Fruit fly (Drosophila melanogaster) whole organism, embryonic: ENCODE measurements around the gene Gad1.
A peak's percentile ranks its signal among the peaks of the same experiment; 100 is the strongest.

ENCODE experiments used
- ATbp ChIP-seq: fragments of 200-800 bp; sonication (Bioruptor generic); optimal IDR thresholded peaks from 2 replicates; lab custom pipeline; 2017; ENCODE audit warnings: missing biosample characterization, mild to moderate bottlenecking, missing genetic modification characterization, missing genetic modification reagents
- B-H1 ChIP-seq: fragments of 200-800 bp; sonication (Bioruptor generic); IDR thresholded peaks from 3 replicates; pipeline ENCODE4 v1.3.6; 2022; ENCODE audit warnings: missing biosample characterization, missing genetic modification characterization
- CG10543 ChIP-seq: fragments of 200-800 bp; sonication (Bioruptor generic); optimal IDR thresholded peaks from 3 replicates; lab custom pipeline; 2017; ENCODE audit warnings: missing biosample characterization, mild to moderate bottlenecking, missing genetic modification characterization, moderate library complexity
- CG10654 ChIP-seq: fragments of 200-800 bp; sonication (Bioruptor generic); optimal IDR thresholded peaks from 2 replicates; lab custom pipeline; 2016; ENCODE audit warnings: missing biosample characterization, missing genetic modification characterization
- CG10959 ChIP-seq: fragments of 200-800 bp; sonication (Bioruptor generic); IDR thresholded peaks from 2 replicates; pipeline ENCODE4 v1.3.6; 2022; ENCODE audit warnings: missing biosample characterization, missing genetic modification characterization
- CG11247 ChIP-seq: fragments of 200-800 bp; sonication (Bioruptor generic); IDR thresholded peaks from 2 replicates; pipeline ENCODE4 v1.3.6; 2022; ENCODE audit warnings: missing biosample characterization, missing genetic modification characterization
- CG11723 ChIP-seq: fragments of 200-800 bp; sonication (Bioruptor generic); optimal IDR thresholded peaks from 2 replicates; lab custom pipeline; 2017; ENCODE audit warnings: missing biosample characterization, mild to moderate bottlenecking, missing genetic modification characterization
- CG14860 ChIP-seq: fragments of 200-800 bp; sonication (Bioruptor generic); IDR thresholded peaks from 3 replicates; pipeline ENCODE4 v1.3.6; 2022; ENCODE audit warnings: missing biosample characterization, missing genetic modification characterization; ENCODE audit not compliant: partially characterized antibody
- CG17186 ChIP-seq: fragments of 200-800 bp; sonication (Bioruptor generic); optimal IDR thresholded peaks from 3 replicates; lab custom pipeline; 2017; ENCODE audit warnings: missing biosample characterization, missing genetic modification reagents, missing genetic modification characterization
- CG18764 ChIP-seq: fragments of 200-800 bp; sonication (Bioruptor generic); optimal IDR thresholded peaks from 3 replicates; lab custom pipeline; 2016; ENCODE audit warnings: missing biosample characterization, missing genetic modification characterization
- CG2875 ChIP-seq: fragments of 200-800 bp; sonication (Bioruptor generic); optimal IDR thresholded peaks from 2 replicates; lab custom pipeline; 2017; ENCODE audit warnings: missing biosample characterization, mild to moderate bottlenecking, missing genetic modification characterization, missing genetic modification reagents
- CG31365 ChIP-seq: fragments of 200-800 bp; sonication (Bioruptor generic); optimal IDR thresholded peaks from 2 replicates; lab custom pipeline; 2018; ENCODE audit warnings: missing biosample characterization, mild to moderate bottlenecking, missing genetic modification characterization
- CG3407 ChIP-seq: fragments of 200-800 bp; sonication (Bioruptor generic); optimal IDR thresholded peaks from 2 replicates; lab custom pipeline; 2018; ENCODE audit warnings: missing biosample characterization, mild to moderate bottlenecking, missing genetic modification characterization
- CG3995 ChIP-seq: fragments of 200-800 bp; sonication (Bioruptor generic); optimal IDR thresholded peaks from 3 replicates; lab custom pipeline; 2016; ENCODE audit warnings: missing biosample characterization, missing genetic modification characterization
- CG4282 ChIP-seq: fragments of 200-800 bp; sonication (Bioruptor generic); optimal IDR thresholded peaks from 2 replicates; lab custom pipeline; 2016; ENCODE audit warnings: missing biosample characterization, missing genetic modification characterization
- CG4424 ChIP-seq: fragments of 200-800 bp; sonication (Bioruptor generic); optimal IDR thresholded peaks from 3 replicates; lab custom pipeline; 2016; ENCODE audit warnings: missing biosample characterization, missing genetic modification characterization
- CG6791 ChIP-seq: fragments of 200-800 bp; sonication (Bioruptor generic); IDR thresholded peaks from 3 replicates; pipeline ENCODE4 v1.3.6; 2022; ENCODE audit warnings: missing biosample characterization, missing genetic modification characterization; ENCODE audit not compliant: partially characterized antibody
- CG7963 ChIP-seq: fragments of 200-800 bp; sonication (Bioruptor generic); IDR thresholded peaks from 3 replicates; pipeline ENCODE4 v1.3.6; 2022; ENCODE audit warnings: missing biosample characterization, missing genetic modification characterization; ENCODE audit not compliant: partially characterized antibody
- CG8089 ChIP-seq: fragments of 200-800 bp; sonication (Bioruptor generic); optimal IDR thresholded peaks from 3 replicates; lab custom pipeline; 2016; ENCODE audit warnings: missing biosample characterization, missing genetic modification characterization
- CG8359 ChIP-seq: fragments of 200-800 bp; sonication (Bioruptor generic); optimal IDR thresholded peaks from 2 replicates; lab custom pipeline; 2017; ENCODE audit warnings: missing biosample characterization, mild to moderate bottlenecking, missing genetic modification characterization, borderline replicate concordance
- CG8478 ChIP-seq: fragments of >200 bp; optimal IDR thresholded peaks from 2 replicates; lab custom pipeline; 2018
- CG9817 ChIP-seq: fragments of 200-800 bp; sonication (Bioruptor generic); optimal IDR thresholded peaks from 2 replicates; lab custom pipeline; 2018; ENCODE audit warnings: missing biosample characterization, mild to moderate bottlenecking, missing genetic modification characterization, moderate library complexity
- E2f2 ChIP-seq: fragments of 200-800 bp; sonication (Bioruptor generic); IDR thresholded peaks from 2 replicates; pipeline ENCODE4 v1.3.6; 2022; ENCODE audit warnings: missing biosample characterization, missing genetic modification characterization
- Ets65A ChIP-seq: fragments of 200-800 bp; sonication (Bioruptor generic); peaks from one replicate; lab custom pipeline; 2016; ENCODE audit warnings: missing biosample characterization, missing genetic modification characterization
- Fer2 ChIP-seq: fragments of 200-800 bp; sonication (Bioruptor generic); optimal IDR thresholded peaks from 2 replicates; lab custom pipeline; 2018; ENCODE audit warnings: missing biosample characterization, mild to moderate bottlenecking, missing genetic modification characterization, moderate library complexity
- GATAe ChIP-seq: fragments of 200-800 bp; sonication (Bioruptor generic); conservative IDR thresholded peaks from 2 replicates; pipeline ENCODE4 v1.3.6; 2022; ENCODE audit warnings: missing biosample characterization, missing genetic modification characterization
- Hand ChIP-seq: fragments of 200-800 bp; sonication (Bioruptor generic); optimal IDR thresholded peaks from 2 replicates; lab custom pipeline; 2017; ENCODE audit warnings: mild to moderate bottlenecking, missing biosample characterization, missing genetic modification reagents, missing genetic modification characterization
- Kr ChIP-seq: fragments of 200-800 bp; sonication (Bioruptor generic); optimal IDR thresholded peaks from 2 replicates; lab custom pipeline; 2017; ENCODE audit warnings: missing biosample characterization, mild to moderate bottlenecking, missing genetic modification characterization
- NFAT ChIP-seq: fragments of 200-800 bp; sonication (Bioruptor generic); IDR thresholded peaks from 2 replicates; pipeline ENCODE4 v1.3.6; 2022; ENCODE audit warnings: missing biosample characterization, missing genetic modification characterization
- Oli ChIP-seq: fragments of 200-800 bp; sonication (Bioruptor generic); optimal IDR thresholded peaks from 2 replicates; lab custom pipeline; 2018; ENCODE audit warnings: missing biosample characterization, mild to moderate bottlenecking, missing genetic modification characterization, moderate library complexity
- Sry-δ ChIP-seq: fragments of 200-800 bp; sonication (Bioruptor generic); optimal IDR thresholded peaks from 2 replicates; lab custom pipeline; 2016; ENCODE audit warnings: missing biosample characterization, missing genetic modification characterization
- Xbp1 ChIP-seq: fragments of 200-800 bp; sonication (Bioruptor generic); optimal IDR thresholded peaks from 3 replicates; lab custom pipeline; 2016; ENCODE audit warnings: missing biosample characterization, mild to moderate bottlenecking, missing genetic modification characterization
- al ChIP-seq: fragments of 200-800 bp; sonication (Bioruptor generic); IDR thresholded peaks from 2 replicates; pipeline ENCODE4 v1.3.6; 2022; ENCODE audit warnings: missing biosample characterization, missing genetic modification characterization
- ap ChIP-seq: fragments of 200-800 bp; sonication (Bioruptor generic); IDR thresholded peaks from 2 replicates; pipeline ENCODE4 v1.3.6; 2022; ENCODE audit warnings: missing biosample characterization, missing genetic modification characterization
- ara ChIP-seq: fragments of 200-800 bp; sonication (Bioruptor generic); IDR thresholded peaks from 2 replicates; pipeline ENCODE4 v1.3.6; 2022; ENCODE audit warnings: missing biosample characterization, missing genetic modification characterization
- chn ChIP-seq: fragments of 200-800 bp; sonication (Bioruptor generic); optimal IDR thresholded peaks from 2 replicates; lab custom pipeline; 2016; ENCODE audit warnings: missing biosample characterization, missing genetic modification characterization
- dmrt99B ChIP-seq: fragments of 200-800 bp; sonication (Bioruptor generic); optimal IDR thresholded peaks from 2 replicates; lab custom pipeline; 2018; ENCODE audit warnings: missing biosample characterization, mild to moderate bottlenecking, missing genetic modification characterization, moderate library complexity
- fu2 ChIP-seq: fragments of 200-800 bp; sonication (Bioruptor generic); optimal IDR thresholded peaks from 2 replicates; lab custom pipeline; 2016; ENCODE audit warnings: missing biosample characterization, missing genetic modification characterization
- klu ChIP-seq: fragments of 200-800 bp; sonication (Bioruptor generic); IDR thresholded peaks from 2 replicates; pipeline ENCODE4 v1.3.6; 2022; ENCODE audit warnings: missing biosample characterization, missing genetic modification characterization
- mam ChIP-seq: fragments of 200-800 bp; sonication (Bioruptor generic); optimal IDR thresholded peaks from 3 replicates; lab custom pipeline; 2016; ENCODE audit warnings: missing biosample characterization, missing genetic modification characterization
- mirr ChIP-seq: fragments of 200-800 bp; sonication (Bioruptor generic); optimal IDR thresholded peaks from 3 replicates; lab custom pipeline; 2018; ENCODE audit warnings: missing biosample characterization, mild to moderate bottlenecking, missing genetic modification characterization
- nerfin-1 ChIP-seq: fragments of 200-800 bp; sonication (Bioruptor generic); optimal IDR thresholded peaks from 3 replicates; lab custom pipeline; 2019; ENCODE audit warnings: missing biosample characterization, mild to moderate bottlenecking, missing genetic modification characterization, moderate library complexity
- nerfin-2 ChIP-seq: fragments of 200-800 bp; sonication (Bioruptor generic); IDR thresholded peaks from 2 replicates; pipeline ENCODE4 v1.3.6; 2022; ENCODE audit warnings: missing biosample characterization, missing genetic modification characterization; ENCODE audit not compliant: partially characterized antibody
- pfk ChIP-seq: fragments of 200-800 bp; sonication (Bioruptor generic); optimal IDR thresholded peaks from 2 replicates; lab custom pipeline; 2018; ENCODE audit warnings: missing biosample characterization, mild to moderate bottlenecking, missing genetic modification characterization, moderate library complexity
- phol ChIP-seq: fragments of 200-800 bp; sonication (Bioruptor generic); optimal IDR thresholded peaks from 3 replicates; lab custom pipeline; 2018; ENCODE audit warnings: missing biosample characterization, mild to moderate bottlenecking, missing genetic modification characterization, moderate library complexity
- sim ChIP-seq: fragments of 200-800 bp; sonication (Bioruptor generic); IDR thresholded peaks from 2 replicates; pipeline ENCODE4 v1.3.6; 2022; ENCODE audit warnings: missing biosample characterization, missing genetic modification characterization
- slbo ChIP-seq: fragments of 200-800 bp; sonication (Bioruptor generic); IDR thresholded peaks from 2 replicates; pipeline ENCODE4 v1.3.6; 2022; ENCODE audit warnings: missing biosample characterization, missing genetic modification characterization
- twi ChIP-seq: fragments of 200-800 bp; optimal IDR thresholded peaks from 2 replicates; lab custom pipeline; 2019; ENCODE audit warnings: missing biosample characterization, mild to moderate bottlenecking, missing genetic modification characterization, moderate library complexity
- wek ChIP-seq: fragments of 200-800 bp; sonication (Bioruptor generic); optimal IDR thresholded peaks from 3 replicates; lab custom pipeline; 2018; ENCODE audit warnings: missing biosample characterization, mild to moderate bottlenecking, missing genetic modification characterization, moderate library complexity
- zfh1 ChIP-seq: fragments of 200-800 bp; sonication (Bioruptor generic); IDR thresholded peaks from 3 replicates; pipeline ENCODE4 v1.3.6; 2022; ENCODE audit warnings: missing biosample characterization, missing genetic modification characterization
- zfh2 ChIP-seq: fragments of 200-800 bp; sonication (Bioruptor generic); optimal IDR thresholded peaks from 2 replicates; lab custom pipeline; 2016; ENCODE audit warnings: missing biosample characterization, missing genetic modification characterization

Gene Gad1

dm6 chr3L:4119636-4120357 lies 31.3 kb upstream of the Gad1 start (continued):
- TF ChIP-seq Ets65A (GFP tag; lab: Kevin White, UChicago) = peak; percentile 32
- no peak for TF ChIP-seq CG7963
- TF ChIP-seq NFAT (GFP tag; lab: Robert Waterston, UW) = no peak
- no peak for TF ChIP-seq zfh2 (GFP tag; lab: Kevin White, UChicago)
- no peak for TF ChIP-seq B-H1 (GFP tag; lab: Robert Waterston, UW)
- peak; percentile 88 for TF ChIP-seq twi (tag; lab: Kevin White, UChicago)
- TF ChIP-seq CG3995 (GFP tag; lab: Kevin White, UChicago) = no peak
- no peak for TF ChIP-seq CG17186 (GFP tag; lab: Kevin White, UChicago)
- no peak for TF ChIP-seq mam (GFP tag; lab: Kevin White, UChicago)
- TF ChIP-seq klu (GFP tag; lab: Robert Waterston, UW) = no peak
- peak; percentile 21 for TF ChIP-seq phol (tag; lab: Kevin White, UChicago)
- peak; percentile 24 for TF ChIP-seq pfk (GFP tag; lab: Kevin White, UChicago)
- TF ChIP-seq CG31365 = no peak
- TF ChIP-seq dmrt99B (tag; lab: Kevin White, UChicago) = peak; percentile 5
- TF ChIP-seq Sry-δ (GFP tag; lab: Kevin White, UChicago) = no peak
- no peak for TF ChIP-seq wek
- TF ChIP-seq CG6791 (GFP tag; lab: Robert Waterston, UW) = no peak
- no peak for TF ChIP-seq CG2875
- TF ChIP-seq CG8089 (GFP tag; lab: Kevin White, UChicago) = no peak
- TF ChIP-seq CG11723 (GFP tag; lab: Kevin White, UChicago) = no peak
- TF ChIP-seq CG9817 (tag; lab: Kevin White, UChicago) = no peak
- TF ChIP-seq mirr (GFP tag; lab: Kevin White, UChicago) = peak; percentile 71
- TF ChIP-seq ap (GFP tag; lab: Robert Waterston, UW) = no peak
- TF ChIP-seq chn (GFP tag; lab: Kevin White, UChicago) = no peak
- no peak for TF ChIP-seq nerfin-2 (GFP tag; lab: Robert Waterston, UW)
- TF ChIP-seq slbo (GFP tag; lab: Robert Waterston, UW) = no peak
- TF ChIP-seq CG10959 (GFP tag; lab: Robert Waterston, UW) = no peak
- TF ChIP-seq CG3407 = no peak
- peak; percentile 32 for TF ChIP-seq Xbp1 (GFP tag; lab: Kevin White, UChicago)
- no peak for TF ChIP-seq al (GFP tag; lab: Robert Waterston, UW)
- TF ChIP-seq Oli (tag; lab: Kevin White, UChicago) = no peak
- no peak for TF ChIP-seq Kr (GFP tag; lab: Kevin White, UChicago)
- TF ChIP-seq GATAe = no peak
- TF ChIP-seq sim (GFP tag; lab: Robert Waterston, UW) = no peak
- no peak for TF ChIP-seq CG4424 (GFP tag; lab: Kevin White, UChicago)
- TF ChIP-seq CG18764 (GFP tag; lab: Kevin White, UChicago) = no peak
- no peak for TF ChIP-seq CG8478
- no peak for TF ChIP-seq CG8359 (GFP tag; lab: Kevin White, UChicago)
- TF ChIP-seq CG11247 = no peak
- TF ChIP-seq E2f2 (GFP tag; lab: Robert Waterston, UW) = no peak
- peak; percentile 23 for TF ChIP-seq CG10543 (GFP tag; lab: Kevin White, UChicago)
- 0 out of 2 replicates have a peak, but pooled peaks have one; percentile 20 for TF ChIP-seq ara (GFP tag; lab: Robert Waterston, UW)
- TF ChIP-seq CG10654 (GFP tag; lab: Kevin White, UChicago) = no peak
- TF ChIP-seq CG4282 (GFP tag; lab: Kevin White, UChicago) = no peak
- no peak for TF ChIP-seq nerfin-1 (tag; lab: Kevin White, UChicago)
- no peak for TF ChIP-seq Fer2 (tag; lab: Kevin White, UChicago)
- no peak for TF ChIP-seq CG14860
- no peak for TF ChIP-seq fu2 (GFP tag; lab: Kevin White, UChicago)
- no peak for TF ChIP-seq zfh1
- no peak for TF ChIP-seq Hand (GFP tag; lab: Kevin White, UChicago)
- TF ChIP-seq ATbp (GFP tag; lab: Kevin White, UChicago) = no peak
